Worm (Caenorhabditis elegans) whole organism, mixed stage, embryonic: ENCODE results near the gene F35F10.6.

Experiments used
- bed-3 ChIP-seq: fragments of 200-800 bp; sonication (Bioruptor generic); optimal IDR thresholded peaks from 3 replicates; lab custom pipeline; 2018; ENCODE audit warnings: mild to moderate bottlenecking, missing genetic modification characterization, moderate library complexity, missing compliant biosample characterization
- blmp-1 ChIP-seq: fragments of 150-350 bp; optimal IDR thresholded peaks from 2 replicates; lab custom pipeline; 2014; ENCODE audit warnings: missing biosample characterization, missing genetic modification characterization
- ceh-39 ChIP-seq: fragments of 150-350 bp; optimal IDR thresholded peaks from 2 replicates; lab custom pipeline; 2014; ENCODE audit warnings: missing biosample characterization, missing genetic modification characterization
- ceh-43 ChIP-seq: fragments of 200-800 bp; sonication (Bioruptor generic); optimal IDR thresholded peaks from 2 replicates; lab custom pipeline; 2018; ENCODE audit warnings: mild to moderate bottlenecking, missing genetic modification characterization, moderate library complexity, missing compliant biosample characterization
- ces-1 ChIP-seq: fragments of 150-350 bp; optimal IDR thresholded peaks from 2 replicates; lab custom pipeline; 2014; ENCODE audit warnings: missing biosample characterization, missing genetic modification reagents, missing genetic modification characterization
- cnd-1 ChIP-seq: fragments of 200-800 bp; sonication (Bioruptor generic); optimal IDR thresholded peaks from 2 replicates; lab custom pipeline; 2018; ENCODE audit warnings: mild to moderate bottlenecking, missing genetic modification characterization, missing compliant biosample characterization
- drap-1 ChIP-seq: fragments of 200-800 bp; sonication (Bioruptor generic); optimal IDR thresholded peaks from 3 replicates; lab custom pipeline; 2018; ENCODE audit warnings: mild to moderate bottlenecking, missing genetic modification characterization, missing compliant biosample characterization
- elt-1 ChIP-seq: sonication (generic microtip); optimal IDR thresholded peaks from 2 replicates; lab custom pipeline; 2017; ENCODE audit warnings: missing genetic modification characterization, mild to moderate bottlenecking, missing compliant biosample characterization, antibody characterized with exemption, moderate library complexity, borderline replicate concordance; ENCODE audit not compliant: insufficient read depth
- elt-3 ChIP-seq: fragments of 150-350 bp; optimal IDR thresholded peaks from 2 replicates; lab custom pipeline; 2014; ENCODE audit warnings: missing biosample characterization, missing genetic modification characterization
- flh-1 ChIP-seq: fragments of 200-800 bp; sonication (Bioruptor generic); optimal IDR thresholded peaks from 2 replicates; lab custom pipeline; 2018; ENCODE audit warnings: mild to moderate bottlenecking, missing genetic modification characterization, moderate library complexity, missing compliant biosample characterization
- ham-2 ChIP-seq: fragments of 200-800 bp; sonication (Bioruptor generic); optimal IDR thresholded peaks from 2 replicates; lab custom pipeline; 2018; ENCODE audit warnings: mild to moderate bottlenecking, missing genetic modification characterization, missing compliant biosample characterization
- hlh-1 ChIP-seq: fragments of 150-350 bp; optimal IDR thresholded peaks from 2 replicates; lab custom pipeline; 2014; ENCODE audit warnings: missing biosample characterization, missing genetic modification reagents, missing genetic modification characterization
- lin-13 ChIP-seq: fragments of 150-350 bp; optimal IDR thresholded peaks from 2 replicates; lab custom pipeline; 2014; ENCODE audit warnings: missing biosample characterization, missing genetic modification characterization
- lin-32 ChIP-seq: fragments of 200-800 bp; sonication (Bioruptor generic); optimal IDR thresholded peaks from 2 replicates; lab custom pipeline; 2018; ENCODE audit warnings: mild to moderate bottlenecking, missing genetic modification characterization, missing compliant biosample characterization
- lsy-2 ChIP-seq: fragments of 150-350 bp; optimal IDR thresholded peaks from 2 replicates; lab custom pipeline; 2014; ENCODE audit warnings: missing biosample characterization, missing genetic modification characterization
- mab-5 ChIP-seq: fragments of 150-350 bp; optimal IDR thresholded peaks from 2 replicates; lab custom pipeline; 2014; ENCODE audit warnings: missing biosample characterization, missing genetic modification characterization
- mep-1 ChIP-seq: fragments of 150-350 bp; optimal IDR thresholded peaks from 2 replicates; lab custom pipeline; 2017; ENCODE audit warnings: missing biosample characterization, missing genetic modification reagents, missing genetic modification characterization, inconsistent platforms
- nhr-12 ChIP-seq: fragments of 150-350 bp; optimal IDR thresholded peaks from 2 replicates; lab custom pipeline; 2014; ENCODE audit warnings: missing biosample characterization, missing genetic modification characterization
- nhr-2 ChIP-seq: fragments of 150-350 bp; optimal IDR thresholded peaks from 2 replicates; lab custom pipeline; 2014; ENCODE audit warnings: missing biosample characterization, missing genetic modification characterization
- nhr-237 ChIP-seq: fragments of 150-350 bp; optimal IDR thresholded peaks from 2 replicates; lab custom pipeline; 2014; ENCODE audit warnings: missing biosample characterization, missing genetic modification characterization
- nhr-28 ChIP-seq: fragments of 150-350 bp; optimal IDR thresholded peaks from 2 replicates; lab custom pipeline; 2014; ENCODE audit warnings: missing biosample characterization, missing genetic modification characterization
- nhr-76 ChIP-seq: sonication (generic microtip); optimal IDR thresholded peaks from 2 replicates; lab custom pipeline; 2017; ENCODE audit warnings: missing biosample characterization, missing genetic modification characterization
- pha-4 ChIP-seq: fragments of 150-350 bp; optimal IDR thresholded peaks from 2 replicates; lab custom pipeline; 2018; ENCODE audit warnings: missing biosample characterization, missing genetic modification reagents, missing genetic modification characterization
- sem-2 ChIP-seq: fragments of 200-800 bp; sonication (Bioruptor generic); optimal IDR thresholded peaks from 2 replicates; lab custom pipeline; 2018; ENCODE audit warnings: mild to moderate bottlenecking, missing genetic modification characterization, missing compliant biosample characterization
- snpc-4 ChIP-seq: fragments of 150-350 bp; optimal IDR thresholded peaks from 2 replicates; lab custom pipeline; 2014; ENCODE audit warnings: missing biosample characterization, missing genetic modification characterization
- sptf-1 ChIP-seq: sonication (generic microtip); optimal IDR thresholded peaks from 2 replicates; lab custom pipeline; 2017; ENCODE audit warnings: mild to moderate bottlenecking, missing genetic modification characterization, moderate library complexity, missing compliant biosample characterization
- tbx-8 ChIP-seq: fragments of 200-800 bp; sonication (Bioruptor generic); optimal IDR thresholded peaks from 2 replicates; lab custom pipeline; 2018; ENCODE audit warnings: mild to moderate bottlenecking, missing genetic modification characterization, moderate library complexity, missing compliant biosample characterization
- unc-39 ChIP-seq: fragments of 150-350 bp; optimal IDR thresholded peaks from 2 replicates; lab custom pipeline; 2014; ENCODE audit warnings: missing biosample characterization, missing genetic modification characterization
- unc-62 ChIP-seq: fragments of 150-350 bp; optimal IDR thresholded peaks from 2 replicates; lab custom pipeline; 2014; ENCODE audit warnings: missing biosample characterization, missing genetic modification reagents, missing genetic modification characterization
- zip-8 ChIP-seq: fragments of 150-350 bp; optimal IDR thresholded peaks from 2 replicates; lab custom pipeline; 2014; ENCODE audit warnings: missing biosample characterization, missing genetic modification characterization
- ztf-11 ChIP-seq: fragments of 150-350 bp; optimal IDR thresholded peaks from 2 replicates; lab custom pipeline; 2014; ENCODE audit warnings: missing biosample characterization, missing genetic modification characterization

Gene F35F10.6

DNA sequence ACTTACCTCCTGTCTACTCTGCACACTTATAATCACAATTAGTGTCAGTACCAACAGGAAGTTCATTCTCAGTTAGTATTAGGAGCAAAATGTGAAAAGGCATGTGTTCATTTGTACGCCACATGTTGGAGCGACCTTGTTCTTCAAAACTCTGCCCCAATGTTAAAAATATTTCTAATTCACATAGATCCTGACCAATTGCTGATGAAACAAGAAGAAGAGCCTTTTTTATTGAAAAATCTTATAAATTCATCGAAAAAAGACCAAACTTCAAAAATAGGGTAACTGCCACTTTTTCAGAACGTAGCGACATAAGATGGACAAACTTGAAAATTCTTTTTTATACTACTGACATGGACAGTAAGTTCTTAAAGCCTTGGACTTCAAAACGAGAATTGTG is 23.0 kb downstream of the F35F10.6 start, which contains the start of gene T28A11.17:
Gene T28A11.17 (minus strand): TSS at position 101 of the 400 bp plus-strand sequence.
- TF ChIP-seq zip-8 (tag; lab: Kevin White, UChicago) (no peak), bed-3 (GFP tag; lab: Kevin White, UChicago) (no peak), unc-62 (GFP tag; lab: Kevin White, UChicago) (no peak), nhr-2 (no peak), flh-1 (GFP tag; lab: Kevin White, UChicago) (no peak), sem-2 (no peak), ceh-39 (tag; lab: Kevin White, UChicago) (no peak), elt-1 (no peak), hlh-1 (tag; lab: Kevin White, UChicago) (no peak), nhr-28 (tag; lab: Kevin White, UChicago) (no peak), nhr-12 (tag; lab: Kevin White, UChicago) (no peak), sptf-1 (tag; lab: Kevin White, UChicago) (no peak), cnd-1 (tag; lab: Kevin White, UChicago) (no peak), pha-4 (tag; lab: Kevin White, UChicago) (no peak), unc-39 (tag; lab: Kevin White, UChicago) (no peak), mep-1 (tag; lab: Kevin White, UChicago) (no peak)

DNA sequence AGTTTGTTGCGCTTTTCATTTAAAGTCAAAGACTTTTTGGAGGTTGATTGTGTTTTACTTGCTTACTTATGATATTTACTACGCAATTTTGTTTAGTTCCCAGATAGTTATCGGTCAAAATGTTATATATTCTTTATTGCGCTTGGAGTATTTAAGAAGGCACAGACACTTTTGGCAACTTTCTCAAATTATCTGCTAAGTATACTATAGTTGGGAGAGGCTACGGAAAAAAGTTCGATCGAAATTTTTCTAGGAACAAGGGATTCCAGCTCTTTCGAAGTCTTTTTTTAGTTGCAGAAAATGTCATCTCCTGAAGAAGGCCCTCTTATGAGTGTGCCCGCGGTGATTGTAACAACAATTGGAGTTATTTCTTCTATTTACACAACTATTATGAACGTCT is 29.1 kb downstream of the F35F10.6 start, which contains the start of gene srbc-5:
Gene srbc-5 (plus strand): TSS at position 301 of the 400 bp plus-strand sequence.
- TF ChIP-seq snpc-4 (tag; lab: Kevin White, UChicago): no peak
- no peak for TF ChIP-seq nhr-2
- no peak for TF ChIP-seq mep-1 (tag; lab: Kevin White, UChicago)

DNA sequence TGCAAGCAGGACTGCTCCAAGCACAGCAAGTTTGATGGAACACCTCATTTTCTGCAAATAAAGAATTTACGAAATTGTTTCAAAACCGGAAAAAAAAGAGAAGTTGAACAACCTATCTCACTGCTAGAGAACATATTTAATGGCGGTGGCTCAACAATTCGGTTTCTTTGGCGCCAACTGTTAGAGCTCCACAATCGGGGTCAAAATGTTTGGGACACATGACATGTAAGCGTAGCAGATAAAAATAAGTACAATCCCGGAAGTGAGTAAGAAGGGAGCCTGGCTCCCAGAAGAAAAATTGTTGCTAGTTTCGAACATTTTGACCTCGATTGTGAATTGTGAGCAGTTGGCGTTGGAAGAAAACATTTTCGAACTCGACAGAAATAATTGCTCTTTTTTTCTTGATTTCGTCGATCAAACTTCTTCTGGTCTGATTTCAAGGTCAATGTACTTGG is 30.0 kb downstream of the F35F10.6 start, which contains the start of gene T28A11.16:
Gene T28A11.16 (minus strand): TSS at position 51 of the 455 bp plus-strand sequence.
- TF ChIP-seq elt-3 (tag; lab: Kevin White, UChicago) (no peak), nhr-76 (tag; lab: Kevin White, UChicago) (no peak), hlh-1 (tag; lab: Kevin White, UChicago) (no peak), nhr-28 (tag; lab: Kevin White, UChicago) (no peak), lsy-2 (tag; lab: Kevin White, UChicago) (no peak), lin-32 (GFP tag; lab: Kevin White, UChicago) (no peak), unc-39 (tag; lab: Kevin White, UChicago) (no peak), mab-5 (tag; lab: Kevin White, UChicago) (no peak), ztf-11 (tag; lab: Kevin White, UChicago) (no peak), snpc-4 (tag; lab: Kevin White, UChicago) (no peak), unc-62 (GFP tag; lab: Kevin White, UChicago) (no peak)

DNA sequence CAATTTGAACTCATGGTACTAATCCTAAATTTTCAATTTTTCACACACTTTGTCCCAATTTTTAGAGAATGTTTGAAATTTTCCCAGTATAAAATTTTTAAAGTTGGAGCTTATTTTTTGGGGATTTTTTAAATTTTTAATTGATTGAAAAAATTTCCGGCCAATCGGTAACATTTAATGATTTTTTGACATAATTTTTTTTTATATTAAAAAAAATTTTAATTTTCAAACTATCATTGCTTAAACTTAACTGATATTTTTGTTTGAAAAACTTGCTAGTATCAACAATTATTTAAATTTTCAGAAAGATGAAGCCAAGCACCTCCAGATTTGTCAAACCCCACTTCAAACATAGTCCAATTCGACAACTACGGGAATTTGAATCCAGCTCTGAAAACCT is 31.9 kb downstream of the F35F10.6 start, which contains the start of gene T28A11.22:
Gene T28A11.22 (plus strand): TSS at position 301 of the 400 bp plus-strand sequence.
- TF ChIP-seq ceh-39 (tag; lab: Kevin White, UChicago) (no peak), bed-3 (GFP tag; lab: Kevin White, UChicago) (no peak), cnd-1 (tag; lab: Kevin White, UChicago) (no peak), mep-1 (tag; lab: Kevin White, UChicago) (no peak), ceh-43 (GFP tag; lab: Kevin White, UChicago) (no peak)
- TF ChIP-seq, all 35 proteins: peak for 0

DNA sequence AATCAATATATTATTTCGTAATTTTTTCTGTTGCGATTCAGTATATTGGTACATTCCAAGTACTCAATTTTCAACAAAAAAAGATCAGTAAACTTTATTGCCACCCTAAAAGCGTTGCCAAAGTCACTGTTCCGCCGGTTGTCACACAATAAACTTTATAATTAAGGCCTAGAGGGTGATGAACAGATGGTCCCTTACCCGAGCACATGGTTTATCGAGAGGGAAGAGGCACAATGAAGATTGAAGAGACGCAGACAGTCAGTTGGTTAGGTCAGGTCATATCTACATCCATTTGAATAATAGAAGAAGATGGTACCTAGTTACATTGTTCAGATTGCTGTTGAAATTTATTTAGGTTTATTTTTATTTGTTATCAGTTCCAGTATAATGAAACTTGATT is 32.4 kb downstream of the F35F10.6 start:
- TF ChIP-seq nhr-76 (tag; lab: Kevin White, UChicago) (no peak), lin-13 (tag; lab: Kevin White, UChicago) (no peak), hlh-1 (tag; lab: Kevin White, UChicago) (peak; percentile 87), nhr-2 (peak; percentile 61), zip-8 (tag; lab: Kevin White, UChicago) (no peak), mab-5 (tag; lab: Kevin White, UChicago) (no peak), tbx-8 (GFP tag; lab: Kevin White, UChicago) (no peak), ham-2 (no peak), blmp-1 (tag; lab: Kevin White, UChicago) (no peak), ztf-11 (tag; lab: Kevin White, UChicago) (no peak), ces-1 (GFP tag; lab: Kevin White, UChicago) (no peak), sem-2 (no peak), nhr-28 (tag; lab: Kevin White, UChicago) (no peak), nhr-237 (tag; lab: Kevin White, UChicago) (no peak), lin-32 (GFP tag; lab: Kevin White, UChicago) (peak; percentile 88), mep-1 (tag; lab: Kevin White, UChicago) (peak; percentile 14), drap-1 (GFP tag; lab: Kevin White, UChicago) (no peak), cnd-1 (tag; lab: Kevin White, UChicago) (peak; percentile 93)
